Fruit fly (Drosophila melanogaster): ENCODE data around the gene Npc2d.

Gene Npc2d

dm6 chr3R:10089171-10089664, 33.3 kb upstream of the Npc2d start (continued):
- TF ChIP-seq Dll (GFP tag; IDR thresholded peaks at IDR 0.05; ENCODE audit: partially characterized antibody) (no peak), lilli (GFP tag; optimal IDR thresholded peaks at IDR 0.05) (no peak), chm (GFP tag; IDR thresholded peaks at IDR 0.05) (no peak), CG33557 (GFP tag; optimal IDR thresholded peaks at IDR 0.05) (no peak), CG33213 (GFP tag; optimal IDR thresholded peaks at IDR 0.05) (no peak), CG12299 (tag; optimal IDR thresholded peaks at IDR 0.05) (no peak), bcd (GFP tag; optimal IDR thresholded peaks at IDR 0.05) (no peak), CG17568 (GFP tag; optimal IDR thresholded peaks at IDR 0.05) (no peak), CG10209 (GFP tag; optimal IDR thresholded peaks at IDR 0.05) (no peak), Oaz (GFP tag; IDR thresholded peaks at IDR 0.05) (no peak), CG4730 (GFP tag; IDR thresholded peaks at IDR 0.05) (no peak), Neu2 (GFP tag; optimal IDR thresholded peaks at IDR 0.05; ENCODE audit: borderline replicate concordance) (no peak), trh (GFP tag; optimal IDR thresholded peaks at IDR 0.05) (no peak), seq (GFP tag; IDR thresholded peaks at IDR 0.05) (0 out of 2 replicates have a peak, but pooled peaks have one; percentile 17), mam (GFP tag; optimal IDR thresholded peaks at IDR 0.05) (no peak), Nf-YB (GFP tag; optimal IDR thresholded peaks at IDR 0.05) (no peak), rib (GFP tag; IDR thresholded peaks at IDR 0.05) (no peak), CHES-1-like (GFP tag; optimal IDR thresholded peaks at IDR 0.05) (no peak), Gsc (GFP tag; IDR thresholded peaks at IDR 0.05) (no peak), CG4820 (GFP tag; optimal IDR thresholded peaks at IDR 0.05) (no peak), CrebB (tag; optimal IDR thresholded peaks at IDR 0.05) (no peak), BEAF-32 (GFP tag; optimal IDR thresholded peaks at IDR 0.05) (no peak), E2f2 (GFP tag; IDR thresholded peaks at IDR 0.05) (no peak), CG13296 (GFP tag; optimal IDR thresholded peaks at IDR 0.05) (no peak), ranshi (GFP tag; IDR thresholded peaks at IDR 0.05) (no peak), Fer1 (GFP tag; optimal IDR thresholded peaks at IDR 0.05) (peak; percentile 8), CG16863 (GFP tag; optimal IDR thresholded peaks at IDR 0.05) (no peak), fd96Cb (tag; optimal IDR thresholded peaks at IDR 0.05) (no peak), salm (tag; optimal IDR thresholded peaks at IDR 0.05) (no peak), CG6765 (GFP tag; optimal IDR thresholded peaks at IDR 0.05) (no peak), NK7.1 (GFP tag; optimal IDR thresholded peaks at IDR 0.05) (no peak), eyg (GFP tag; optimal IDR thresholded peaks at IDR 0.05) (no peak), unpg (GFP tag; optimal IDR thresholded peaks at IDR 0.05) (no peak), CG14050 (GFP tag; IDR thresholded peaks at IDR 0.05) (no peak), bab2 (GFP tag; optimal IDR thresholded peaks at IDR 0.05) (no peak), Bteb2 (GFP tag; optimal IDR thresholded peaks at IDR 0.05) (no peak), CG9797 (GFP tag; optimal IDR thresholded peaks at IDR 0.05) (no peak), CG8089 (GFP tag; optimal IDR thresholded peaks at IDR 0.05) (no peak), nmo (GFP tag; optimal IDR thresholded peaks at IDR 0.05) (no peak), CG17829 (tag; optimal IDR thresholded peaks at IDR 0.05) (no peak), Gug (GFP tag; IDR thresholded peaks at IDR 0.05) (no peak), CG1792 (GFP tag; optimal IDR thresholded peaks at IDR 0.05) (no peak), ham (GFP tag; IDR thresholded peaks at IDR 0.05) (no peak), Doc3 (GFP tag; IDR thresholded peaks at IDR 0.05; ENCODE audit: partially characterized antibody) (0 out of 3 replicates have a peak, but pooled peaks have one; percentile 13), CG12236 (GFP tag; optimal IDR thresholded peaks at IDR 0.05) (no peak), CG34224 (GFP tag; IDR thresholded peaks at IDR 0.05; ENCODE audit: partially characterized antibody) (peak; percentile 65; the same call in 2 of the 3 replicates), Trl (optimal IDR thresholded peaks at IDR 0.05) (peak; percentile 90 to 98), Trl (GFP tag; optimal IDR thresholded peaks at IDR 0.05) (peak; percentile 51), CG7786 (GFP tag; optimal IDR thresholded peaks at IDR 0.05) (no peak), CG7987 (GFP tag; optimal IDR thresholded peaks at IDR 0.05) (no peak), CG9727 (GFP tag; optimal IDR thresholded peaks at IDR 0.05) (no peak), CG3407 (GFP tag; optimal IDR thresholded peaks at IDR 0.05) (no peak)
